Worm (Caenorhabditis elegans) whole organism, mixed stage, embryonic: Measurements from ENCODE around the gene ppfr-4.

Experiments used
- bed-3 ChIP-seq: fragments of 200-800 bp; sonication (Bioruptor generic); optimal IDR thresholded peaks from 3 replicates; lab custom pipeline; 2018; ENCODE audit warnings: mild to moderate bottlenecking, missing genetic modification characterization, moderate library complexity, missing compliant biosample characterization
- elt-1 ChIP-seq: sonication (generic microtip); optimal IDR thresholded peaks from 2 replicates; lab custom pipeline; 2017; ENCODE audit warnings: missing genetic modification characterization, mild to moderate bottlenecking, missing compliant biosample characterization, antibody characterized with exemption, moderate library complexity, borderline replicate concordance; ENCODE audit not compliant: insufficient read depth
- flh-1 ChIP-seq: fragments of 200-800 bp; sonication (Bioruptor generic); optimal IDR thresholded peaks from 2 replicates; lab custom pipeline; 2018; ENCODE audit warnings: mild to moderate bottlenecking, missing genetic modification characterization, moderate library complexity, missing compliant biosample characterization
- lin-13 ChIP-seq: fragments of 150-350 bp; optimal IDR thresholded peaks from 2 replicates; lab custom pipeline; 2014; ENCODE audit warnings: missing biosample characterization, missing genetic modification characterization
- lin-32 ChIP-seq: fragments of 200-800 bp; sonication (Bioruptor generic); optimal IDR thresholded peaks from 2 replicates; lab custom pipeline; 2018; ENCODE audit warnings: mild to moderate bottlenecking, missing genetic modification characterization, missing compliant biosample characterization
- lsy-2 ChIP-seq: fragments of 150-350 bp; optimal IDR thresholded peaks from 2 replicates; lab custom pipeline; 2014; ENCODE audit warnings: missing biosample characterization, missing genetic modification characterization
- mls-2 ChIP-seq: sonication (generic microtip); optimal IDR thresholded peaks from 2 replicates; lab custom pipeline; 2016; ENCODE audit warnings: mild to moderate bottlenecking, missing genetic modification characterization, moderate library complexity, missing compliant biosample characterization
- nhr-12 ChIP-seq: fragments of 150-350 bp; optimal IDR thresholded peaks from 2 replicates; lab custom pipeline; 2014; ENCODE audit warnings: missing biosample characterization, missing genetic modification characterization
- nhr-237 ChIP-seq: fragments of 150-350 bp; optimal IDR thresholded peaks from 2 replicates; lab custom pipeline; 2014; ENCODE audit warnings: missing biosample characterization, missing genetic modification characterization
- unc-62 ChIP-seq: fragments of 150-350 bp; optimal IDR thresholded peaks from 2 replicates; lab custom pipeline; 2014; ENCODE audit warnings: missing biosample characterization, missing genetic modification reagents, missing genetic modification characterization
- zip-8 ChIP-seq: fragments of 150-350 bp; optimal IDR thresholded peaks from 2 replicates; lab custom pipeline; 2014; ENCODE audit warnings: missing biosample characterization, missing genetic modification characterization
- ztf-11 ChIP-seq: fragments of 150-350 bp; optimal IDR thresholded peaks from 2 replicates; lab custom pipeline; 2014; ENCODE audit warnings: missing biosample characterization, missing genetic modification characterization

DNA sequence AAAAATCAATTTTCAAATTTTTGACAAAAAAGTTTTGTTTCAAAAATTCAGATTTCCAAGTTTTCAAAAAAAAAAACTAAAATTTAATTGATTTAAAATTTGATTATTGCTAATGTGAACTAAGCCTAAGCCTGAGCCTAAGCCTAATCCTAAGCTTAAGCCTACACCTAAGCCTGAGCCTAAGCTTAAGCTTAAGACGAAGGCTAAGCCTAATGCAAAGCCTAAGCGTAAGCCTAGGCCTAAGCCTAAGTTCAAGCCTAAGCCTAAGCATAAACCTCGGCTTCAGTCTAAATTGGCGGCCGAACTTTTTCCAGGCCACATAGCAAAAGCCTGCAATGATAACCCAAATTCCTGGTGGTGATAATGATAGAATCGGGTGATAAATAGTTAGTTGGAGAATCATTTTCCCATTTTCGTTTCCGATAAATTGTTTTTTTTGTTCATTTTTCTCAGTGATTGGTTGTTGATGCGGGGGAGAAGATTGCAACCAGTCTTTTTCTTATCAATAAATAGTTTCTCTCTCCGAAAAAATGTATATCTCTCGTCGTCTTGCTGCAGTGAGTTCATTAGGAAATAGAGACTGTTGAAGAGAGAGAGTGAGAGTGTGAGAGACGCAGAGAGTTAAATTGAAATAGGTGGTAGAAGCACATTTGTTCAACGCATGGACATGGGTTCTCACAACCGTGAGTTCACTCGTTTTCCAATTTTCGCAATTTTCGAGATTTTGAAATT is 27.6 kb downstream of the ppfr-4 start:
- TF ChIP-seq unc-62 (GFP tag; lab: Kevin White, UChicago), result no peak
- TF ChIP-seq nhr-237, result no peak
- no peak for TF ChIP-seq mls-2
- TF ChIP-seq lsy-2 (tag; lab: Kevin White, UChicago), result no peak
- TF ChIP-seq flh-1 (GFP tag; lab: Kevin White, UChicago), result no peak
- no peak for TF ChIP-seq nhr-12 (tag; lab: Kevin White, UChicago)
- TF ChIP-seq lin-13, result no peak
- no peak for TF ChIP-seq elt-1 (tag; lab: Kevin White, UChicago)
- TF ChIP-seq ztf-11 (tag; lab: Kevin White, UChicago), result no peak
- TF ChIP-seq bed-3 (GFP tag; lab: Kevin White, UChicago), result no peak
- TF ChIP-seq lin-32 (GFP tag; lab: Kevin White, UChicago), result no peak
- no peak for TF ChIP-seq zip-8 (tag; lab: Kevin White, UChicago)
